Worm (Caenorhabditis elegans): ENCODE data around the gene decr-1.2.

DNA sequence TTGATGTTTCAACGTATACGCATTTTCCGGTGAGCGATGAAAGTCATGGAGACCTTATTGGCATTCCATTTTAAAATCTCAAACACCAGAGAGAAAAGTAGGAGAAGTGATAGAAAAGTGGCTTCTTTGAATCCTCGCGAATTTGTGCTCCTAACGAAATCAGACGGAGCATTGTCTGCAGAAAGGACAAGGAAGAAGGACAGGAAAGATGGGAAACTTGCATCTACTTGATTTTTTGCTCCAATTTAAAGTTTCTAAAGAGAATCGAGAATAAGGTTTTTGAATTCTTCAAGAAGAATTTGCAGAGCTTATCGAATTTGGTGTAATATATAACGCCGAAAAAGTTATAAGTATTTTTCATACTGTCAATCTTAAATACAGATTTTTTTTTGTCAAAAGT lies 5.7 kb downstream of the decr-1.2 start:
- TF ChIP-seq mes-4 (tag; optimal IDR thresholded peaks at IDR 0.05): no peak
- TF ChIP-seq cebp-2 (GFP tag; IDR thresholded peaks at IDR 0.05): no peak
- no peak for TF ChIP-seq unc-130 (GFP tag; optimal IDR thresholded peaks at IDR 0.05)
- no peak for TF ChIP-seq pha-4 (tag; optimal IDR thresholded peaks at IDR 0.05)
- TF ChIP-seq mcd-1 (GFP tag; IDR thresholded peaks at IDR 0.05): no peak
- TF ChIP-seq snpc-4 (GFP tag; optimal IDR thresholded peaks at IDR 0.05): no peak
- no peak for TF ChIP-seq snpc-4 (tag; optimal IDR thresholded peaks at IDR 0.05)

Data from whole organism, young adult.